Fruit fly (Drosophila melanogaster): ENCODE data around the gene robl37BC.

robl37BC gene

DNA sequence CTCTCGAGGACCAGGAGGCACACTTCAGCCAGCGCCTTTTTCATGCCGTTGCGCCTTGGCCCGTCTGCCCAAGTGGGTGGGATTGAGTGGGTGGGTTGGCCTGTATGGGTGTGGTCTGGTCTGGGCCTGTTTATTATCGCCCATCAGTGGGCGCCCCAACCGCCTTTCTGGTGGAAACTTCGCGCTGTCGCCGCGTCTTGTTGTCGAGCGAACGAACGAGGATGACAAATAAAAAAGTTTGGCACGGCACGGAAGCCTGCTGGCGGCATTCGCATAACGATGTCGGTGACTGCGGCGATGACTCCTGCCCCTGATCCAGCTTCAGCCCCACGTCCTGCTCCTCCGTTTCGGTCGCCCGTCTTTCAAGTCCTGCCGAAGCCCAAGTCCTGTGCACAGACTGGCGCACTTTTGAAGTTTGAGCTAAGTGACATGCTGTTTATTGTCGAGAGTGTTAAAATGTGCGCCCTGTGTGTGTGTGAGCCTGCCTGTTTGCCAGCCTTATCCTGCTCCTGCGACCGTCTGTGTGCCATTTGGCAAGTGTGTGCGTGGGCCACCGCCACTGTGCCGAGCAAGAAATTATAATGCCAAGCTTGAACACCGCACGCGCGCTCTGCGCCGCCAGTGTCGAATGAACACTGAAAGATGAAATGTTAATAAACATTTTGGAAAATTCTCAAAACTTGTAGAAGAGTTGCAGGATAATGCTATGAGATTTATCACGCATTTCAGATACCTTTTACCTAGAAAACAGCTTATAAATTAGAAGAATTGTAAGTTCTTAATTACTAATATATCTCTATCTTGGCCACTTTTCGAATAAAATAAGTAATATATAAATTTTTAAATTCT is 3.6 kb downstream of the robl37BC start (continued):
- TF ChIP-seq onecut (GFP tag; IDR thresholded peaks at IDR 0.05) (peak; percentile 52), grn (GFP tag; optimal IDR thresholded peaks at IDR 0.05) (no peak), CG13424 (tag; optimal IDR thresholded peaks at IDR 0.05) (peak; percentile 89), ase (GFP tag; IDR thresholded peaks at IDR 0.05) (no peak), Sox102F (GFP tag; optimal IDR thresholded peaks at IDR 0.05) (peak; percentile 78), Taf1 (GFP tag; IDR thresholded peaks at IDR 0.05) (peak; percentile 54; the same call in 1 of the 2 replicates), stc (GFP tag; IDR thresholded peaks at IDR 0.05) (peak; percentile 54), Hmr (GFP tag; optimal IDR thresholded peaks at IDR 0.05) (peak; percentile 91), CG17361 (GFP tag; IDR thresholded peaks at IDR 0.05) (peak; percentile 80; the same call in 2 of the 3 replicates), CG8765 (GFP tag; IDR thresholded peaks at IDR 0.05) (no peak), danr (GFP tag; IDR thresholded peaks at IDR 0.05) (peak; percentile 65), CG8478 (optimal IDR thresholded peaks at IDR 0.05) (no peak), NC2β (GFP tag; optimal IDR thresholded peaks at IDR 0.05) (no peak), CG15269 (tag; optimal IDR thresholded peaks at IDR 0.05) (peak; percentile 85), chif (GFP tag; optimal IDR thresholded peaks at IDR 0.05) (peak in 1 of 2 experiments; percentile 8), bcd (GFP tag; optimal IDR thresholded peaks at IDR 0.05) (peak; percentile 80), BtbVII (GFP tag; optimal IDR thresholded peaks at IDR 0.05) (peak; percentile 86), gt (GFP tag; IDR thresholded peaks at IDR 0.05) (no peak), CG7928 (GFP tag; optimal IDR thresholded peaks at IDR 0.05) (peak; percentile 20), CG13894 (tag; optimal IDR thresholded peaks at IDR 0.05) (peak; percentile 54), Fer1 (GFP tag; optimal IDR thresholded peaks at IDR 0.05) (peak; percentile 91), CG10431 (GFP tag; optimal IDR thresholded peaks at IDR 0.05) (peak; percentile 37), mam (GFP tag; optimal IDR thresholded peaks at IDR 0.05) (peak; percentile 20), CG9817 (tag; optimal IDR thresholded peaks at IDR 0.05) (peak; percentile 66), vfl (GFP tag; optimal IDR thresholded peaks at IDR 0.05) (peak; percentile 27), CrebB (tag; optimal IDR thresholded peaks at IDR 0.05) (peak; percentile 21), CG8944 (GFP tag; optimal IDR thresholded peaks at IDR 0.05) (no peak), CG13296 (GFP tag; optimal IDR thresholded peaks at IDR 0.05) (peak; percentile 89), CG12744 (GFP tag; optimal IDR thresholded peaks at IDR 0.05) (no peak), CG11085 (GFP tag; IDR thresholded peaks at IDR 0.05) (0 out of 2 replicates have a peak, but pooled peaks have one; percentile 42), Xbp1 (GFP tag; optimal IDR thresholded peaks at IDR 0.05) (peak; percentile 65), zen2 (GFP tag; IDR thresholded peaks at IDR 0.05; ENCODE audit: partially characterized antibody) (no peak), twi (tag; optimal IDR thresholded peaks at IDR 0.05) (peak; percentile 39), CG15514 (GFP tag; optimal IDR thresholded peaks at IDR 0.05) (peak; percentile 64), nerfin-2 (GFP tag; IDR thresholded peaks at IDR 0.05; ENCODE audit: partially characterized antibody) (no peak), CG12942 (GFP tag; optimal IDR thresholded peaks at IDR 0.05) (peak; percentile 15), CG2678 (tag; optimal IDR thresholded peaks at IDR 0.05) (peak; percentile 92), CG12769 (tag; optimal IDR thresholded peaks at IDR 0.05) (no peak), sob (GFP tag; IDR thresholded peaks at IDR 0.05) (peak; percentile 67), CG31224 (GFP tag; IDR thresholded peaks at IDR 0.05) (peak; percentile 51; the same call in 1 of the 2 replicates), gfzf (GFP tag; optimal IDR thresholded peaks at IDR 0.05) (no peak), fu2 (GFP tag; optimal IDR thresholded peaks at IDR 0.05) (no peak), Asciz (GFP tag; optimal IDR thresholded peaks at IDR 0.05) (peak; percentile 70), ash1 (GFP tag; optimal IDR thresholded peaks at IDR 0.05) (no peak), seq (GFP tag; IDR thresholded peaks at IDR 0.05) (peak; percentile 35; the same call in 1 of the 2 replicates), CG32772 (GFP tag; IDR thresholded peaks at IDR 0.05) (0 out of 2 replicates have a peak, but pooled peaks have one; percentile 29), CG6254 (GFP tag; optimal IDR thresholded peaks at IDR 0.05) (peak; percentile 11), dmrt11E (tag; optimal IDR thresholded peaks at IDR 0.05) (no peak), HLH54F (GFP tag; optimal IDR thresholded peaks at IDR 0.05) (peak; percentile 10)

Data from whole organism, embryonic.